Fruit fly (Drosophila melanogaster) whole organism: Measurements from ENCODE around the gene CG31213.

Experiments used
- pan ChIP-seq: fragments of >200 bp; optimal IDR thresholded peaks from 2 replicates; lab custom pipeline; 2017
- usp ChIP-seq: fragments of >200 bp; optimal IDR thresholded peaks from 2 replicates; lab custom pipeline; 2017; ENCODE audit warnings: missing biosample characterization, missing genetic modification characterization, mixed read lengths

dm6 chr3R:20004697-20005096 lies 32.0 kb downstream of the CG31213 start:
- no peak for TF ChIP-seq usp (GFP tag; lab: Kevin White, UChicago)
- no peak for TF ChIP-seq pan
